Worm (Caenorhabditis elegans): ENCODE measurements around the gene C13F10.5.

C13F10.5 gene

ce11 chrV:7237133-7237532, 18.2 kb upstream of the C13F10.5 start, which contains the start of gene hyls-1 (continued):
- TF ChIP-seq fkh-10 (GFP tag; optimal IDR thresholded peaks at IDR 0.05) (no peak), zag-1 (tag; optimal IDR thresholded peaks at IDR 0.05) (no peak), aha-1 (tag) (peak; percentile 89), unc-39 (tag; optimal IDR thresholded peaks at IDR 0.05) (no peak), Y5F2A.4 (GFP tag; optimal IDR thresholded peaks at IDR 0.05) (no peak), ceh-82 (tag; optimal IDR thresholded peaks at IDR 0.05) (no peak), mxl-3 (GFP tag; optimal IDR thresholded peaks at IDR 0.05) (no peak), duxl-1 (tag; optimal IDR thresholded peaks at IDR 0.05; ENCODE audit: poor library complexity) (peak; percentile 66), Y75B8A.6 (GFP tag; IDR thresholded peaks at IDR 0.05) (no peak), ctbp-1 (GFP tag; IDR thresholded peaks at IDR 0.05) (no peak), mdt-29 (GFP tag; IDR thresholded peaks at IDR 0.05) (no peak), daf-16 (GFP tag; optimal IDR thresholded peaks at IDR 0.05) (peak in 1 of 2 experiments; percentile 89), daf-16 (tag; optimal IDR thresholded peaks at IDR 0.05) (peak; percentile 90), pqm-1 (tag; optimal IDR thresholded peaks at IDR 0.05) (no peak), ceh-32 (tag; optimal IDR thresholded peaks at IDR 0.05; ENCODE audit: poor library complexity) (no peak), nhr-76 (tag; optimal IDR thresholded peaks at IDR 0.05) (no peak), ztf-7 (tag; optimal IDR thresholded peaks at IDR 0.05) (no peak), Y48G9A.11 (GFP tag; IDR thresholded peaks at IDR 0.05) (no peak), madf-5 (GFP tag; IDR thresholded peaks at IDR 0.05) (no peak), F49E8.2 (tag; optimal IDR thresholded peaks at IDR 0.05; ENCODE audit: borderline replicate concordance) (peak; percentile 44), snpc-4 (tag; optimal IDR thresholded peaks at IDR 0.05) (no peak), nhr-28 (tag; optimal IDR thresholded peaks at IDR 0.05) (peak; percentile 53), hif-1 (tag; optimal IDR thresholded peaks at IDR 0.05) (peak in 1 of 2 experiments; percentile 84), daf-12 (tag; optimal IDR thresholded peaks at IDR 0.05) (no peak), spr-3 (GFP tag; optimal IDR thresholded peaks at IDR 0.05) (no peak), jun-1 (tag; optimal IDR thresholded peaks at IDR 0.05) (no peak), nhr-42 (GFP tag; IDR thresholded peaks at IDR 0.05) (0 out of 2 replicates have a peak, but pooled peaks have one; percentile 37), nhr-48 (tag; optimal IDR thresholded peaks at IDR 0.05) (peak; percentile 40), zfp-3 (GFP tag; conservative IDR thresholded peaks at IDR 0.05) (0 out of 2 replicates have a peak, but pooled peaks have one; percentile 37), spr-1 (tag; optimal IDR thresholded peaks at IDR 0.05) (peak; percentile 58), zip-2 (tag; optimal IDR thresholded peaks at IDR 0.05) (no peak), mdl-1 (tag; optimal IDR thresholded peaks at IDR 0.05) (no peak), saeg-2 (GFP tag; IDR thresholded peaks at IDR 0.05) (no peak), dmd-6 (GFP tag; IDR thresholded peaks at IDR 0.05) (peak; percentile 75), mxl-2 (GFP tag; conservative IDR thresholded peaks at IDR 0.05) (no peak), pha-4 (GFP tag; IDR thresholded peaks at IDR 0.05) (no peak), pha-4 (tag; optimal IDR thresholded peaks at IDR 0.05) (peak; percentile 75), sdz-12 (GFP tag; optimal IDR thresholded peaks at IDR 0.05) (no peak), mep-1 (tag; optimal IDR thresholded peaks at IDR 0.05) (peak; percentile 89), mes-2 (tag; optimal IDR thresholded peaks at IDR 0.05; ENCODE audit: poor library complexity, severe bottlenecking) (peak; percentile 92), ama-1 (optimal IDR thresholded peaks at IDR 0.05) (peak; percentile 27), daf-19 (GFP tag; conservative IDR thresholded peaks at IDR 0.05) (no peak), Y105C5A.15 (GFP tag; IDR thresholded peaks at IDR 0.05) (no peak), arid-1 (GFP tag; conservative IDR thresholded peaks at IDR 0.05) (peak; percentile 42; the same call in 1 of the 2 replicates), ceh-44 (GFP tag; IDR thresholded peaks at IDR 0.05) (no peak), aly-2 (tag; optimal IDR thresholded peaks at IDR 0.05) (no peak), nhr-6 (tag; optimal IDR thresholded peaks at IDR 0.05) (peak; percentile 84), lsy-2 (tag; optimal IDR thresholded peaks at IDR 0.05) (peak in 1 of 2 experiments; percentile 86), dpl-1 (GFP tag; optimal IDR thresholded peaks at IDR 0.05) (peak; percentile 93), F26F4.8 (GFP tag; conservative IDR thresholded peaks at IDR 0.05) (no peak), R02D3.7 (tag; optimal IDR thresholded peaks at IDR 0.05) (no peak), nhr-237 (tag; optimal IDR thresholded peaks at IDR 0.05) (no peak), F44E2.7 (GFP tag; IDR thresholded peaks at IDR 0.05) (no peak)

Measured in whole organism, L4 larva.